Worm (Caenorhabditis elegans): Measurements from ENCODE around the gene bgal-2.

DNA sequence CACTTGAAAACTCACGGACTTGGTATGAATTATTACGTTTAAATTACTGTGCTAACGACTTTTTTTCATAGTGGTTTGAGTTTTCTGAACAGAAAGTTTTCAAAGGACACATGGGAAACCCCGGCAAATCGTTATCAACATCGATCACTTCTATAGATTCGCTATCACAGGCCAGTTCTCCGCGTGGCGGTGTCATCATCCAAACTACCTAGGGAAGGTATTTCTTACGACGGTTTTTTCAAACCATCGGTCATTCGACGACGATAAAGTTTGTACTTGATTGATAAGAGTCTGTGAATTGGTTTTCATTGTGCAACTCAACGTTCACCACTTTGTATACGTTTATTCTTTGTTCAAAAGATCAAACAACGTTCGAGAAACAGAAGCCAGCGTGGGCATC is 39.7 kb upstream of the bgal-2 start:
- TF ChIP-seq spr-3 (GFP tag; optimal IDR thresholded peaks at IDR 0.05), result no peak
- TF ChIP-seq ceh-82 (tag; optimal IDR thresholded peaks at IDR 0.05), result no peak
- TF ChIP-seq hif-1 (tag; optimal IDR thresholded peaks at IDR 0.05), result no peak
- no peak for TF ChIP-seq lin-39 (tag; optimal IDR thresholded peaks at IDR 0.05)
- TF ChIP-seq ztf-11 (tag; optimal IDR thresholded peaks at IDR 0.05), result no peak
- no peak for TF ChIP-seq jun-1 (tag; optimal IDR thresholded peaks at IDR 0.05)
- no peak for TF ChIP-seq lim-7 (GFP tag; IDR thresholded peaks at IDR 0.05)
- no peak for TF ChIP-seq unc-62 (GFP tag; optimal IDR thresholded peaks at IDR 0.05 in 1 of 2)
- no peak for TF ChIP-seq unc-62 (tag; optimal IDR thresholded peaks at IDR 0.05)
- no peak for TF ChIP-seq fos-1 (tag; optimal IDR thresholded peaks at IDR 0.05)
- peak; percentile 17 for TF ChIP-seq mes-2 (tag; optimal IDR thresholded peaks at IDR 0.05; ENCODE audit: poor library complexity, severe bottlenecking)
- no peak for TF ChIP-seq ces-1 (GFP tag; optimal IDR thresholded peaks at IDR 0.05)
- no peak for TF ChIP-seq lin-13 (GFP tag; optimal IDR thresholded peaks at IDR 0.05)

All from whole organism, L4 larva.